Worm (Caenorhabditis elegans) whole organism, L3 larva: ENCODE results near the gene aakg-5.

Source experiments
- egl-5 ChIP-seq: fragments of 150-350 bp; optimal IDR thresholded peaks from 2 replicates; lab custom pipeline; 2017; ENCODE audit warnings: missing biosample characterization, missing genetic modification reagents, missing genetic modification characterization, inconsistent platforms
- fos-1 ChIP-seq: fragments of 150-350 bp; optimal IDR thresholded peaks from 2 replicates; lab custom pipeline; 2014; ENCODE audit warnings: missing biosample characterization, missing genetic modification characterization
- nhr-23 ChIP-seq: fragments of 150-350 bp; optimal IDR thresholded peaks from 2 replicates; lab custom pipeline; 2014; ENCODE audit warnings: missing biosample characterization, missing genetic modification reagents, missing genetic modification characterization
- nhr-25 ChIP-seq: sonication (generic microtip); optimal IDR thresholded peaks from 2 replicates; lab custom pipeline; 2017; ENCODE audit warnings: missing biosample characterization, missing genetic modification characterization
- snpc-4 ChIP-seq: fragments of 150-350 bp; optimal IDR thresholded peaks from 2 replicates; lab custom pipeline; 2014; ENCODE audit warnings: missing biosample characterization, missing genetic modification characterization
- unc-39 ChIP-seq: sonication (generic microtip); optimal IDR thresholded peaks from 4 replicates; lab custom pipeline; 2017; ENCODE audit warnings: missing biosample characterization, missing genetic modification characterization
- zag-1 ChIP-seq: fragments of 150-350 bp; optimal IDR thresholded peaks from 2 replicates; lab custom pipeline; 2014; ENCODE audit warnings: missing biosample characterization, missing genetic modification characterization
- ztf-4 ChIP-seq: fragments of 150-350 bp; optimal IDR thresholded peaks from 2 replicates; lab custom pipeline; 2014; ENCODE audit warnings: missing biosample characterization, missing genetic modification characterization

- TF ChIP-seq unc-39 (tag; lab: Kevin White, UChicago): no peak
- TF ChIP-seq nhr-25 (tag; lab: Kevin White, UChicago): peak; percentile 49
- no peak for TF ChIP-seq egl-5
- peak; percentile 7 for TF ChIP-seq snpc-4 (tag; lab: Kevin White, UChicago)
- no peak for TF ChIP-seq zag-1 (tag; lab: Kevin White, UChicago)
- peak; percentile 84 for TF ChIP-seq nhr-23 (tag; lab: Kevin White, UChicago)
- no peak for TF ChIP-seq fos-1 (tag; lab: Kevin White, UChicago)
- no peak for TF ChIP-seq ztf-4
Measured at ce11 chrII:9967999-9968706, 6.8 kb downstream of the aakg-5 start, which contains the start of the genes R53.4 and psf-1.
